Worm (Caenorhabditis elegans): ENCODE data around the gene C39B10.1.

ce11 chrX:10485300-10485755 lies 21.9 kb upstream of the C39B10.1 start, which contains the start of gene C33D3.3:
- no peak for TF ChIP-seq lin-13 (tag; optimal IDR thresholded peaks at IDR 0.05)
- no peak for TF ChIP-seq elt-3 (tag; optimal IDR thresholded peaks at IDR 0.05)
- TF ChIP-seq pha-4 (tag; optimal IDR thresholded peaks at IDR 0.05) = no peak
- no peak for TF ChIP-seq elt-1 (tag; optimal IDR thresholded peaks at IDR 0.05; ENCODE audit: borderline replicate concordance, insufficient read depth)

Data from whole organism, mixed stage, embryonic.